Worm (Caenorhabditis elegans): ENCODE results near the gene kin-20.

Gene kin-20

ce11 chrX:15279301-15279700 is 1.7 kb upstream of the kin-20 start:
- TF ChIP-seq sem-2 (GFP tag; optimal IDR thresholded peaks at IDR 0.05), result no peak
- TF ChIP-seq lin-13 (tag; optimal IDR thresholded peaks at IDR 0.05), result no peak
- TF ChIP-seq M03D4.4 (tag; optimal IDR thresholded peaks at IDR 0.05), result peak; percentile 7
- no peak for TF ChIP-seq drap-1 (GFP tag; optimal IDR thresholded peaks at IDR 0.05)
- no peak for TF ChIP-seq ces-1 (GFP tag; optimal IDR thresholded peaks at IDR 0.05)
- no peak for TF ChIP-seq bed-3 (GFP tag; optimal IDR thresholded peaks at IDR 0.05)
- no peak for TF ChIP-seq hlh-1 (tag; optimal IDR thresholded peaks at IDR 0.05)
- TF ChIP-seq pha-4 (tag; optimal IDR thresholded peaks at IDR 0.05), result peak; percentile 67
- peak; percentile 58 for TF ChIP-seq sptf-1 (tag; optimal IDR thresholded peaks at IDR 0.05)
- TF ChIP-seq lin-32 (GFP tag; optimal IDR thresholded peaks at IDR 0.05), result no peak
- TF ChIP-seq zip-8 (tag; optimal IDR thresholded peaks at IDR 0.05), result no peak
- no peak for TF ChIP-seq nhr-2 (tag; optimal IDR thresholded peaks at IDR 0.05)
- no peak for TF ChIP-seq unc-62 (GFP tag; optimal IDR thresholded peaks at IDR 0.05)
- TF ChIP-seq nhr-28 (tag; optimal IDR thresholded peaks at IDR 0.05), result no peak
- no peak for TF ChIP-seq snpc-4 (tag; optimal IDR thresholded peaks at IDR 0.05)
- no peak for TF ChIP-seq mab-5 (tag; optimal IDR thresholded peaks at IDR 0.05)
- no peak for TF ChIP-seq ceh-39 (tag; optimal IDR thresholded peaks at IDR 0.05)
- no peak for TF ChIP-seq ceh-83 (GFP tag; optimal IDR thresholded peaks at IDR 0.05)
- no peak for TF ChIP-seq ham-2 (GFP tag; optimal IDR thresholded peaks at IDR 0.05)
- no peak for TF ChIP-seq elt-3 (tag; optimal IDR thresholded peaks at IDR 0.05)
- no peak for TF ChIP-seq ceh-43 (GFP tag; optimal IDR thresholded peaks at IDR 0.05)
- no peak for TF ChIP-seq blmp-1 (tag; optimal IDR thresholded peaks at IDR 0.05)
- TF ChIP-seq flh-1 (GFP tag; optimal IDR thresholded peaks at IDR 0.05), result no peak
- TF ChIP-seq nhr-12 (tag; optimal IDR thresholded peaks at IDR 0.05), result no peak
- no peak for TF ChIP-seq mep-1 (tag; optimal IDR thresholded peaks at IDR 0.05)
- no peak for TF ChIP-seq lsy-2 (tag; optimal IDR thresholded peaks at IDR 0.05)
- TF ChIP-seq mls-2 (tag; optimal IDR thresholded peaks at IDR 0.05), result peak; percentile 1
- TF ChIP-seq nhr-76 (tag; optimal IDR thresholded peaks at IDR 0.05), result no peak
- no peak for TF ChIP-seq ztf-11 (tag; optimal IDR thresholded peaks at IDR 0.05)
- no peak for TF ChIP-seq unc-39 (tag; optimal IDR thresholded peaks at IDR 0.05)
- no peak for TF ChIP-seq tbx-8 (GFP tag; optimal IDR thresholded peaks at IDR 0.05)
- peak; percentile 20 for TF ChIP-seq cnd-1 (tag; optimal IDR thresholded peaks at IDR 0.05)
- TF ChIP-seq unc-120 (tag; optimal IDR thresholded peaks at IDR 0.05; ENCODE audit: poor library complexity, severe bottlenecking), result peak; percentile 33
- TF ChIP-seq elt-1 (tag; optimal IDR thresholded peaks at IDR 0.05; ENCODE audit: borderline replicate concordance, insufficient read depth), result no peak
- peak; percentile 41 for TF ChIP-seq nhr-237 (tag; optimal IDR thresholded peaks at IDR 0.05)

- no peak for TF ChIP-seq ces-1 (GFP tag; optimal IDR thresholded peaks at IDR 0.05)
- TF ChIP-seq ceh-39 (tag; optimal IDR thresholded peaks at IDR 0.05), result no peak
- no peak for TF ChIP-seq elt-3 (tag; optimal IDR thresholded peaks at IDR 0.05)
- no peak for TF ChIP-seq sptf-1 (tag; optimal IDR thresholded peaks at IDR 0.05)
- TF ChIP-seq bed-3 (GFP tag; optimal IDR thresholded peaks at IDR 0.05), result no peak
- no peak for TF ChIP-seq lin-32 (GFP tag; optimal IDR thresholded peaks at IDR 0.05)
- TF ChIP-seq ztf-11 (tag; optimal IDR thresholded peaks at IDR 0.05), result no peak
- no peak for TF ChIP-seq mls-2 (tag; optimal IDR thresholded peaks at IDR 0.05)
- TF ChIP-seq lin-13 (tag; optimal IDR thresholded peaks at IDR 0.05), result no peak
- TF ChIP-seq sem-2 (GFP tag; optimal IDR thresholded peaks at IDR 0.05), result no peak
- no peak for TF ChIP-seq hlh-1 (tag; optimal IDR thresholded peaks at IDR 0.05)
- TF ChIP-seq unc-39 (tag; optimal IDR thresholded peaks at IDR 0.05), result no peak
- TF ChIP-seq mab-5 (tag; optimal IDR thresholded peaks at IDR 0.05), result no peak
- no peak for TF ChIP-seq mep-1 (tag; optimal IDR thresholded peaks at IDR 0.05)
- TF ChIP-seq ham-2 (GFP tag; optimal IDR thresholded peaks at IDR 0.05), result no peak
- TF ChIP-seq flh-1 (GFP tag; optimal IDR thresholded peaks at IDR 0.05), result no peak
- no peak for TF ChIP-seq zip-8 (tag; optimal IDR thresholded peaks at IDR 0.05)
- no peak for TF ChIP-seq nhr-12 (tag; optimal IDR thresholded peaks at IDR 0.05)
These were observed 1.0 kb upstream of the kin-20 start for ce11 chrX:15278593-15278992.

DNA sequence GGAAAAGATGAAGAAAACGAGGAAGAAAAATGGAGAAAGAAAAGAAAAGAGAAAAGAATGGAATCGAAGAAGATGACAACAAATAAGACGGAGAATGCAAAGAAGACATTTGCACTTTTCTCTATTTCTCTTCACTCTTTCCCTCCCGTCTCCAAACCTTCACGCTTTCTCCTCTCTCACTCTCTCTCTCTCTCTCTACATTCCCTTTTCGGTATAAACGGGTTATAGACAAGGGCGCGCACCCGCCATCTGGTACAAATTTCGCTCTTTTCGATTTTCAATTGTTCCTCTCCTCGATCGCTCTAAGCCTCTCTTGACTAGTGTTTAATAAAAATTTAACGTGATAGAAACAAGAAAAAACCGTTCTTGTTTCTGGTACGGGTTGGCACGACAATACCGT is 790 bp downstream of the kin-20 start:
- TF ChIP-seq unc-39 (tag; optimal IDR thresholded peaks at IDR 0.05) (no peak), nhr-12 (tag; optimal IDR thresholded peaks at IDR 0.05) (no peak), cnd-1 (tag; optimal IDR thresholded peaks at IDR 0.05) (peak; percentile 50), tbx-8 (GFP tag; optimal IDR thresholded peaks at IDR 0.05) (no peak), pha-4 (tag; optimal IDR thresholded peaks at IDR 0.05) (peak; percentile 60), hlh-1 (tag; optimal IDR thresholded peaks at IDR 0.05) (peak; percentile 5), snpc-4 (tag; optimal IDR thresholded peaks at IDR 0.05) (no peak), elt-1 (tag; optimal IDR thresholded peaks at IDR 0.05; ENCODE audit: borderline replicate concordance, insufficient read depth) (no peak), sem-2 (GFP tag; optimal IDR thresholded peaks at IDR 0.05) (no peak), mab-5 (tag; optimal IDR thresholded peaks at IDR 0.05) (no peak), nhr-2 (tag; optimal IDR thresholded peaks at IDR 0.05) (no peak), lin-32 (GFP tag; optimal IDR thresholded peaks at IDR 0.05) (no peak), mep-1 (tag; optimal IDR thresholded peaks at IDR 0.05) (peak; percentile 73), flh-1 (GFP tag; optimal IDR thresholded peaks at IDR 0.05) (no peak), unc-120 (tag; optimal IDR thresholded peaks at IDR 0.05; ENCODE audit: poor library complexity, severe bottlenecking) (peak; percentile 82), ceh-83 (GFP tag; optimal IDR thresholded peaks at IDR 0.05) (no peak), elt-3 (tag; optimal IDR thresholded peaks at IDR 0.05) (peak; percentile 29), nhr-76 (tag; optimal IDR thresholded peaks at IDR 0.05) (no peak), blmp-1 (tag; optimal IDR thresholded peaks at IDR 0.05) (peak; percentile 96), lin-13 (tag; optimal IDR thresholded peaks at IDR 0.05) (no peak), ham-2 (GFP tag; optimal IDR thresholded peaks at IDR 0.05) (no peak), mls-2 (tag; optimal IDR thresholded peaks at IDR 0.05) (no peak), drap-1 (GFP tag; optimal IDR thresholded peaks at IDR 0.05) (no peak), ceh-43 (GFP tag; optimal IDR thresholded peaks at IDR 0.05) (no peak), ceh-39 (tag; optimal IDR thresholded peaks at IDR 0.05) (no peak), lsy-2 (tag; optimal IDR thresholded peaks at IDR 0.05) (peak; percentile 59), bed-3 (GFP tag; optimal IDR thresholded peaks at IDR 0.05) (no peak), zip-8 (tag; optimal IDR thresholded peaks at IDR 0.05) (no peak), nhr-237 (tag; optimal IDR thresholded peaks at IDR 0.05) (peak; percentile 78), unc-62 (GFP tag; optimal IDR thresholded peaks at IDR 0.05) (peak; percentile 80), ces-1 (GFP tag; optimal IDR thresholded peaks at IDR 0.05) (peak; percentile 100)

All from whole organism, mixed stage, embryonic.